Worm (Caenorhabditis elegans) whole organism, L1 larva: ENCODE results near the gene doxa-1.

ENCODE experiments used
- ama-1 ChIP-seq: fragments of 150-350 bp; optimal IDR thresholded peaks from 2 replicates; lab custom pipeline; 2014
- ceh-88 ChIP-seq: fragments of 200-800 bp; sonication (Bioruptor generic); IDR thresholded peaks from 2 replicates; pipeline ENCODE4 v1.3.6; 2022; ENCODE audit warnings: missing genetic modification characterization, missing compliant biosample characterization
- hlh-17 ChIP-seq: fragments of 200-800 bp; sonication (Bioruptor generic); optimal IDR thresholded peaks from 2 replicates; lab custom pipeline; 2018; ENCODE audit warnings: missing genetic modification characterization, mild to moderate bottlenecking, missing compliant biosample characterization, moderate library complexity, borderline replicate concordance
- jun-1 ChIP-seq: fragments of 150-350 bp; optimal IDR thresholded peaks from 2 replicates; lab custom pipeline; 2014; ENCODE audit warnings: missing biosample characterization, missing genetic modification reagents, missing genetic modification characterization
- lin-13 ChIP-seq: fragments of 150-350 bp; optimal IDR thresholded peaks from 2 replicates; lab custom pipeline; 2014; ENCODE audit warnings: missing biosample characterization, missing genetic modification reagents, missing genetic modification characterization
- nhr-11 ChIP-seq: fragments of 150-350 bp; optimal IDR thresholded peaks from 2 replicates; lab custom pipeline; 2014; ENCODE audit warnings: missing biosample characterization, missing genetic modification characterization
- nhr-12 ChIP-seq: sonication (generic microtip); optimal IDR thresholded peaks from 2 replicates; lab custom pipeline; 2017; ENCODE audit warnings: missing biosample characterization, missing genetic modification characterization
- nhr-237 ChIP-seq: fragments of 150-350 bp; optimal IDR thresholded peaks from 2 replicates; lab custom pipeline; 2014; ENCODE audit warnings: missing biosample characterization, missing genetic modification characterization
- nhr-77 ChIP-seq: fragments of 150-350 bp; optimal IDR thresholded peaks from 2 replicates; lab custom pipeline; 2014; ENCODE audit warnings: missing biosample characterization, missing genetic modification characterization
- rnt-1 ChIP-seq: sonication (generic microtip); optimal IDR thresholded peaks from 2 replicates; lab custom pipeline; 2016; ENCODE audit warnings: mild to moderate bottlenecking, missing genetic modification characterization, moderate library complexity, missing compliant biosample characterization
- unc-130 ChIP-seq: fragments of 150-350 bp; optimal IDR thresholded peaks from 2 replicates; lab custom pipeline; 2017; ENCODE audit warnings: missing biosample characterization, missing genetic modification characterization, inconsistent platforms
- unc-62 ChIP-seq: fragments of 150-350 bp; optimal IDR thresholded peaks from 2 replicates; lab custom pipeline; 2014; ENCODE audit warnings: missing biosample characterization, missing genetic modification reagents, missing genetic modification characterization
- zag-1 ChIP-seq: fragments of 150-350 bp; optimal IDR thresholded peaks from 2 replicates; lab custom pipeline; 2014; ENCODE audit warnings: missing biosample characterization, missing genetic modification characterization
- ztf-11 ChIP-seq, 2 experiments: sonication (generic microtip); optimal IDR thresholded peaks; 2 replicates each; lab custom pipeline; 2016 to 2017; ENCODE audit warnings: missing genetic modification characterization in 2 of 2, missing biosample characterization in 1 of 2, missing compliant biosample characterization in 1 of 2

DNA sequence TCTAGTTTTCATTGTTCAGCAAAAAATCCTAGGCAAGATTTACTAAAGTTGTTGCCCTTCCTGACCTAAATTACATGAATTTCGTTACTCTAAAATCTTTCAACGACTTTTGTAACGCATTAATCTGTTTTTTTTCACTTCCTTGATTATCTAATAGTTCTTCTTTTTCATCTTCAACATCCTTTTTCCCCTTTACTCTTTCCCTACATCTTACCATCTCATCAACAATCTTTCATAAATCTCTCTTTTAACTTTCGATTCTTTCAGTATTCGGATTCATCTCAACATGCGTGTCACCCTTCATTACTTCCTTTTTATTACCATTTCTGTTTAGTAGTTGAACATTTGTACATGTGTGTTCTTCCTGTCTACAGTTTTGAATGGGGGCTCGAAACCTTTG, 7.0 kb upstream of the doxa-1 start:
- TF ChIP-seq lin-13 = no peak
- TF ChIP-seq zag-1 (tag; lab: Kevin White, UChicago) = no peak
- no peak for TF ChIP-seq ceh-88
- no peak for TF ChIP-seq hlh-17 (GFP tag; lab: Kevin White, UChicago)
- no peak for TF ChIP-seq jun-1 (tag; lab: Kevin White, UChicago)
- TF ChIP-seq ama-1 (lab: Kevin White, UChicago) = no peak
- no peak for TF ChIP-seq rnt-1
- TF ChIP-seq nhr-77 (tag; lab: Kevin White, UChicago) = no peak
- no peak for TF ChIP-seq ztf-11 (tag; optimal IDR thresholded peaks at IDR 0.05; lab: Kevin White, UChicago)
- no peak for TF ChIP-seq unc-62
- TF ChIP-seq nhr-11 (tag; lab: Kevin White, UChicago) = no peak
- TF ChIP-seq unc-130 = no peak
- TF ChIP-seq nhr-12 (tag; lab: Kevin White, UChicago) = no peak
- TF ChIP-seq nhr-237 (tag; lab: Kevin White, UChicago) = no peak
